Fruit fly (Drosophila melanogaster) whole organism: ENCODE measurements around the gene Jhbp15.

Experiments
- Dll ChIP-seq: fragments of >200 bp; optimal IDR thresholded peaks from 2 replicates; lab custom pipeline; 2017
- usp ChIP-seq: fragments of >200 bp; optimal IDR thresholded peaks from 2 replicates; lab custom pipeline; 2017; ENCODE audit warnings: missing biosample characterization, missing genetic modification characterization, mixed read lengths

- TF ChIP-seq usp (GFP tag; lab: Kevin White, UChicago) (no peak), Dll (no peak)
Observed at dm6 chr3R:21059486-21060356, 8.9 kb upstream of the Jhbp15 start.
